Fruit fly (Drosophila melanogaster): Measurements from ENCODE around the gene Hsp22.

DNA sequence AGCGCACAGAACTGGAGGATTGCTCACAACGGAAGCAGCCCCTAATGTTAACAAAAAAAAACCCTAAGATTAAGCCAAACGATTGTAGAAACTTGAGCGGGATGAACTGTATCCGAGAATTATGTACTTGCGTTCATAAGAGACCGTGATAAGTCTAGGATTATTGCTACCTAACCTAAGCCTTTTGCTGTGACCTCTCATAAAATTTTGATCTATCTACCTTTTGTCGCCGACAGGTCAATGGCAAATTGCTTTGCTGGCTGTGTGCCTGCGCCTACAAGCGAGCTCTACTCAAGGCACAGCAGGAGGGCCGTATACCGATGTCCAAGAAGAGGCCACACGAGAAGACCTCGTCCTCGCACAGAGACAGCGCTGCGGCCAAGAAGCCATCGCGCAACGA lies 4.1 kb upstream of the Hsp22 start:
- TF ChIP-seq gl (tag; optimal IDR thresholded peaks at IDR 0.05) = no peak
- no peak for TF ChIP-seq CG8159 (tag; optimal IDR thresholded peaks at IDR 0.05)
- no peak for TF ChIP-seq CG15710 (tag; optimal IDR thresholded peaks at IDR 0.05)
- TF ChIP-seq CG4496 (GFP tag; IDR thresholded peaks at IDR 0.05) = no peak
- TF ChIP-seq CG17806 (tag; optimal IDR thresholded peaks at IDR 0.05) = no peak
- TF ChIP-seq EcR (GFP tag; optimal IDR thresholded peaks at IDR 0.05) = no peak
- no peak for TF ChIP-seq CG13204 (GFP tag; optimal IDR thresholded peaks at IDR 0.05)
- no peak for TF ChIP-seq CG34367 (tag; optimal IDR thresholded peaks at IDR 0.05)
- TF ChIP-seq D1 (tag; optimal IDR thresholded peaks at IDR 0.05) = no peak
- no peak for TF ChIP-seq Pif1B (GFP tag; optimal IDR thresholded peaks at IDR 0.05)
- TF ChIP-seq fd96Ca (GFP tag; IDR thresholded peaks at IDR 0.05) = no peak
- TF ChIP-seq Ets98B (GFP tag; IDR thresholded peaks at IDR 0.05) = no peak
- TF ChIP-seq CG12605 (GFP tag; IDR thresholded peaks at IDR 0.05) = no peak
- TF ChIP-seq CG8301 (tag; optimal IDR thresholded peaks at IDR 0.05) = no peak

All from whole organism, pupa.